Fruit fly (Drosophila melanogaster) whole organism, embryonic: ENCODE measurements around the gene CG42824.
A peak's percentile ranks its signal among the peaks of the same experiment; 100 is the strongest.

Experiments
- Atf-2 ChIP-seq: fragments of 200-800 bp; sonication (Bioruptor generic); optimal IDR thresholded peaks from 2 replicates; lab custom pipeline; 2016; ENCODE audit warnings: missing biosample characterization, missing genetic modification characterization
- CG14667 ChIP-seq: fragments of 200-800 bp; sonication (Bioruptor generic); IDR thresholded peaks from 2 replicates; pipeline ENCODE4 v1.3.6; 2022; ENCODE audit warnings: missing biosample characterization, missing genetic modification characterization
- CG14860 ChIP-seq: fragments of 200-800 bp; sonication (Bioruptor generic); IDR thresholded peaks from 3 replicates; pipeline ENCODE4 v1.3.6; 2022; ENCODE audit warnings: missing biosample characterization, missing genetic modification characterization; ENCODE audit not compliant: partially characterized antibody
- CG14965 ChIP-seq: fragments of 200-800 bp; sonication (Bioruptor generic); optimal IDR thresholded peaks from 2 replicates; lab custom pipeline; 2016; ENCODE audit warnings: missing biosample characterization, missing genetic modification characterization, borderline replicate concordance
- CG15269 ChIP-seq: fragments of 200-800 bp; sonication (Bioruptor generic); optimal IDR thresholded peaks from 2 replicates; lab custom pipeline; 2018; ENCODE audit warnings: missing biosample characterization, mild to moderate bottlenecking, missing genetic modification characterization, moderate library complexity
- CG1647 ChIP-seq: fragments of 200-800 bp; sonication (Bioruptor generic); optimal IDR thresholded peaks from 3 replicates; lab custom pipeline; 2016; ENCODE audit warnings: missing biosample characterization, missing genetic modification characterization
- CG17361 ChIP-seq: fragments of 200-800 bp; sonication (Bioruptor generic); IDR thresholded peaks from 3 replicates; pipeline ENCODE4 v1.3.6; 2022; ENCODE audit warnings: missing biosample characterization, missing genetic modification characterization
- CG17912 ChIP-seq: fragments of 200-800 bp; sonication (Bioruptor generic); optimal IDR thresholded peaks from 2 replicates; lab custom pipeline; 2018; ENCODE audit warnings: missing biosample characterization, mild to moderate bottlenecking, missing genetic modification characterization
- CG2199 ChIP-seq: fragments of 200-800 bp; sonication (Bioruptor generic); IDR thresholded peaks from 3 replicates; pipeline ENCODE4 v1.3.6; 2022; ENCODE audit warnings: missing biosample characterization, missing genetic modification characterization
- CG2678 ChIP-seq: fragments of 200-800 bp; sonication (Bioruptor generic); optimal IDR thresholded peaks from 3 replicates; lab custom pipeline; 2019; ENCODE audit warnings: missing biosample characterization, mild to moderate bottlenecking, missing genetic modification characterization, moderate library complexity
- CG2875 ChIP-seq: fragments of 200-800 bp; sonication (Bioruptor generic); optimal IDR thresholded peaks from 2 replicates; lab custom pipeline; 2017; ENCODE audit warnings: missing biosample characterization, mild to moderate bottlenecking, missing genetic modification characterization, missing genetic modification reagents
- CG32772 ChIP-seq: fragments of 200-800 bp; sonication (Bioruptor generic); IDR thresholded peaks from 2 replicates; pipeline ENCODE4 v1.3.6; 2022; ENCODE audit warnings: missing biosample characterization, missing genetic modification characterization
- CG3847 ChIP-seq: fragments of 200-800 bp; sonication (Bioruptor generic); IDR thresholded peaks from 2 replicates; pipeline ENCODE4 v1.3.6; 2022; ENCODE audit warnings: missing biosample characterization, missing genetic modification characterization
- CG43689 ChIP-seq: fragments of 200-800 bp; sonication (Bioruptor generic); IDR thresholded peaks from 2 replicates; pipeline ENCODE4 v1.3.6; 2022; ENCODE audit warnings: missing biosample characterization, missing genetic modification characterization
- CG4707 ChIP-seq: fragments of 200-800 bp; sonication (Bioruptor generic); optimal IDR thresholded peaks from 2 replicates; lab custom pipeline; 2018; ENCODE audit warnings: missing biosample characterization, mild to moderate bottlenecking, missing genetic modification characterization, moderate library complexity
- CG5953 ChIP-seq: fragments of 200-800 bp; sonication (Bioruptor generic); IDR thresholded peaks from 2 replicates; pipeline ENCODE4 v1.3.6; 2022; ENCODE audit warnings: missing biosample characterization, missing genetic modification characterization
- CG7372 ChIP-seq: fragments of 200-800 bp; sonication (Bioruptor generic); IDR thresholded peaks from 2 replicates; pipeline ENCODE4 v1.3.6; 2022; ENCODE audit warnings: missing biosample characterization, missing genetic modification characterization
- CG8290 ChIP-seq, 3 experiments: fragments of 200-800 bp; sonication (Bioruptor generic); optimal IDR thresholded peaks; 2 replicates each; lab custom pipeline; 2016 to 2019; ENCODE audit warnings: missing biosample characterization in 3 of 3, missing genetic modification characterization in 3 of 3, mild to moderate bottlenecking in 2 of 3, moderate library complexity in 1 of 3
- D ChIP-seq, 2 experiments: fragments of 200-800 bp in 1 of 2; fragments of >200 bp in 1 of 2; sonication (Bioruptor generic) in 1 of 2; optimal IDR thresholded peaks; 2 replicates in 1 of 2; 3 replicates in 1 of 2; lab custom pipeline; 2017; ENCODE audit warnings: mild to moderate bottlenecking in 1 of 2, missing biosample characterization in 1 of 2, missing genetic modification characterization in 1 of 2, missing genetic modification reagents in 1 of 2
- Dp ChIP-seq: fragments of 200-800 bp; sonication (Bioruptor generic); optimal IDR thresholded peaks from 2 replicates; lab custom pipeline; 2018; ENCODE audit warnings: missing biosample characterization, mild to moderate bottlenecking, missing genetic modification characterization, moderate library complexity
- Fer3 ChIP-seq: fragments of 200-800 bp; sonication (Bioruptor generic); optimal IDR thresholded peaks from 2 replicates; lab custom pipeline; 2018; ENCODE audit warnings: missing biosample characterization, mild to moderate bottlenecking, missing genetic modification characterization, moderate library complexity
- Gug ChIP-seq: fragments of 200-800 bp; sonication (Bioruptor generic); IDR thresholded peaks from 4 replicates; pipeline ENCODE4 v1.3.6; 2022; ENCODE audit warnings: missing biosample characterization, missing genetic modification characterization
- HmgD ChIP-seq: fragments of 200-800 bp; sonication (Bioruptor generic); optimal IDR thresholded peaks from 3 replicates; lab custom pipeline; 2016; ENCODE audit warnings: missing biosample characterization, missing genetic modification characterization
- Hmr ChIP-seq: fragments of 200-800 bp; sonication (Bioruptor generic); optimal IDR thresholded peaks from 3 replicates; lab custom pipeline; 2017; ENCODE audit warnings: mild to moderate bottlenecking, missing biosample characterization, missing genetic modification reagents, missing genetic modification characterization
- Max ChIP-seq: fragments of 200-800 bp; sonication (Bioruptor generic); optimal IDR thresholded peaks from 2 replicates; lab custom pipeline; 2016; ENCODE audit warnings: missing biosample characterization, mild to moderate bottlenecking, missing genetic modification characterization
- Meics ChIP-seq: fragments of 200-800 bp; sonication (Bioruptor generic); optimal IDR thresholded peaks from 2 replicates; lab custom pipeline; 2017; ENCODE audit warnings: missing biosample characterization, mild to moderate bottlenecking, missing genetic modification characterization
- Neu2 ChIP-seq: fragments of 200-800 bp; sonication (Bioruptor generic); optimal IDR thresholded peaks from 3 replicates; lab custom pipeline; 2016; ENCODE audit warnings: missing biosample characterization, missing genetic modification characterization, borderline replicate concordance
- Spps ChIP-seq: fragments of 200-800 bp; sonication (Bioruptor generic); optimal IDR thresholded peaks from 2 replicates; lab custom pipeline; 2018; ENCODE audit warnings: missing biosample characterization, mild to moderate bottlenecking, missing genetic modification characterization
- Sry-β ChIP-seq: fragments of 200-800 bp; sonication (Bioruptor generic); optimal IDR thresholded peaks from 2 replicates; lab custom pipeline; 2018; ENCODE audit warnings: missing biosample characterization, mild to moderate bottlenecking, missing genetic modification characterization, moderate library complexity
- TFAM ChIP-seq: fragments of 200-800 bp; sonication (Bioruptor generic); optimal IDR thresholded peaks from 2 replicates; lab custom pipeline; 2017; ENCODE audit warnings: missing biosample characterization, missing genetic modification characterization, inconsistent platforms
- Taf1 ChIP-seq: fragments of 200-800 bp; sonication (Bioruptor generic); IDR thresholded peaks from 2 replicates; pipeline ENCODE4 v1.3.6; 2022; ENCODE audit warnings: missing biosample characterization, missing genetic modification characterization
- Tbp ChIP-seq: fragments of >200 bp; optimal IDR thresholded peaks from 2 replicates; lab custom pipeline; 2018; ENCODE audit warnings: missing biosample characterization, missing genetic modification characterization
- abd-A ChIP-seq: fragments of 200-800 bp; sonication (Bioruptor generic); optimal IDR thresholded peaks from 3 replicates; lab custom pipeline; 2019; ENCODE audit warnings: missing biosample characterization, mild to moderate bottlenecking, missing genetic modification characterization, moderate library complexity
- bsh ChIP-seq, 2 experiments: fragments of 200-800 bp; sonication (Bioruptor generic); optimal IDR thresholded peaks; 2 replicates each; lab custom pipeline; 2017 to 2018; ENCODE audit warnings: mild to moderate bottlenecking in 2 of 2, missing biosample characterization in 2 of 2, missing genetic modification characterization in 2 of 2, moderate library complexity in 1 of 2
- crc ChIP-seq: fragments of 200-800 bp; sonication (Bioruptor generic); optimal IDR thresholded peaks from 2 replicates; lab custom pipeline; 2016; ENCODE audit warnings: missing biosample characterization, missing genetic modification characterization
- croc ChIP-seq: fragments of 200-800 bp; sonication (Bioruptor generic); conservative IDR thresholded peaks from 3 replicates; pipeline ENCODE4 v1.3.6; 2022; ENCODE audit warnings: missing biosample characterization, missing genetic modification characterization
- dmrt99B ChIP-seq: fragments of 200-800 bp; sonication (Bioruptor generic); optimal IDR thresholded peaks from 2 replicates; lab custom pipeline; 2018; ENCODE audit warnings: missing biosample characterization, mild to moderate bottlenecking, missing genetic modification characterization, moderate library complexity
- hth ChIP-seq: fragments of >200 bp; optimal IDR thresholded peaks from 2 replicates; lab custom pipeline; 2017; ENCODE audit warnings: inconsistent platforms
- mam ChIP-seq: fragments of 200-800 bp; sonication (Bioruptor generic); optimal IDR thresholded peaks from 3 replicates; lab custom pipeline; 2016; ENCODE audit warnings: missing biosample characterization, missing genetic modification characterization
- odd ChIP-seq: fragments of 200-800 bp; sonication (Bioruptor generic); optimal IDR thresholded peaks from 2 replicates; lab custom pipeline; 2017; ENCODE audit warnings: missing biosample characterization, mild to moderate bottlenecking, missing genetic modification characterization
- onecut ChIP-seq: fragments of 200-800 bp; sonication (Bioruptor generic); IDR thresholded peaks from 2 replicates; pipeline ENCODE4 v1.3.6; 2022; ENCODE audit warnings: missing biosample characterization, missing genetic modification characterization
- stwl ChIP-seq: fragments of 200-800 bp; sonication (Bioruptor generic); optimal IDR thresholded peaks from 3 replicates; lab custom pipeline; 2018; ENCODE audit warnings: missing biosample characterization, mild to moderate bottlenecking, missing genetic modification characterization, moderate library complexity
- tll ChIP-seq, 2 experiments: fragments of 200-800 bp in 1 of 2; fragments of >200 bp in 1 of 2; sonication (Bioruptor generic) in 1 of 2; optimal IDR thresholded peaks; 2 replicates each; lab custom pipeline; 2017 to 2019; ENCODE audit warnings: missing biosample characterization in 2 of 2, missing genetic modification characterization in 2 of 2, mild to moderate bottlenecking in 1 of 2, moderate library complexity in 1 of 2
- vfl ChIP-seq: fragments of 200-800 bp; sonication (Bioruptor generic); optimal IDR thresholded peaks from 2 replicates; lab custom pipeline; 2016; ENCODE audit warnings: missing biosample characterization, missing genetic modification characterization
- vvl ChIP-seq: fragments of 200-800 bp; sonication (Bioruptor generic); IDR thresholded peaks from 2 replicates; pipeline ENCODE4 v1.3.6; 2022; ENCODE audit warnings: missing biosample characterization, missing genetic modification characterization
- wdn ChIP-seq: fragments of 200-800 bp; sonication (Bioruptor generic); IDR thresholded peaks from 2 replicates; pipeline ENCODE4 v1.3.6; 2022; ENCODE audit warnings: missing biosample characterization, missing genetic modification characterization
- zen ChIP-seq: fragments of 200-800 bp; sonication (Bioruptor generic); optimal IDR thresholded peaks from 3 replicates; lab custom pipeline; 2018; ENCODE audit warnings: missing biosample characterization, mild to moderate bottlenecking, missing genetic modification characterization, moderate library complexity
- zen2 ChIP-seq: fragments of 200-800 bp; sonication (Bioruptor generic); IDR thresholded peaks from 3 replicates; pipeline ENCODE4 v1.3.6; 2022; ENCODE audit warnings: missing biosample characterization, missing genetic modification characterization; ENCODE audit not compliant: partially characterized antibody
- zfh2 ChIP-seq: fragments of 200-800 bp; sonication (Bioruptor generic); optimal IDR thresholded peaks from 2 replicates; lab custom pipeline; 2016; ENCODE audit warnings: missing biosample characterization, missing genetic modification characterization

Gene CG42824

DNA sequence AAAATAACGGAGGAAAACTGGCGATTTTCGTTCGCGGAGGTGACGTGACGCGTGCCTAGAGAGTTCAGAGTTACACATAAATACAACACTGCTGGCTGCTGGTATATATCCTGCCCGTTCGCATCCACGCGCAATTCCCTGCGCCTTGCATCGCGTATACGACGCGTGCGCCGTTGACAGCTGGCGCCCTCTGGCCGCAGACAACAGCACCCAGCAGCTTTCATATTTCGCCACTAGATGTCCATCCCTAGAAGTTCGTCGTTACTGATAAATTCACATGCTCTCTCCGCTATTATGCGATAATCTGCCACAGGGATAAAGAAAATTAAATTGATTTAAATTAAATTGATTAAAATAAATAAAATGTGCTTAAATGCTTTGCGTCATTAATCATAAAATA is 3.9 kb downstream of the CG42824 start, which contains the start of gene Sur-8 (continued):
- peak; percentile 65 for TF ChIP-seq Atf-2
- TF ChIP-seq Fer3 (tag; lab: Kevin White, UChicago): peak; percentile 49
- TF ChIP-seq zfh2 (GFP tag; lab: Kevin White, UChicago): peak; percentile 13
- TF ChIP-seq vfl (GFP tag; lab: Kevin White, UChicago): no peak
- peak in 1 of 2 experiments; percentile 45 for TF ChIP-seq bsh (GFP tag; optimal IDR thresholded peaks at IDR 0.05; lab: Kevin White, UChicago)
- peak; percentile 69 for TF ChIP-seq mam
- TF ChIP-seq CG14860 (GFP tag; lab: Robert Waterston, UW): no peak
- peak; percentile 46 for TF ChIP-seq HmgD (GFP tag; lab: Kevin White, UChicago)
- peak; percentile 29; the same call in 1 of the 2 replicates for TF ChIP-seq CG32772
- TF ChIP-seq CG1647: peak; percentile 55
- no peak for TF ChIP-seq hth (lab: Kevin White, UChicago)
- peak; percentile 26; the same call in 1 of the 3 replicates for TF ChIP-seq croc
- no peak for TF ChIP-seq Tbp (GFP tag; lab: Kevin White, UChicago)
- no peak for TF ChIP-seq CG4707
- TF ChIP-seq Neu2 (GFP tag; lab: Kevin White, UChicago): no peak
- TF ChIP-seq CG2875 (GFP tag; lab: Kevin White, UChicago): peak; percentile 53
- peak; percentile 49 for TF ChIP-seq stwl (tag; lab: Kevin White, UChicago)
- peak; percentile 76; the same call in 1 of the 2 replicates for TF ChIP-seq vvl (GFP tag; lab: Robert Waterston, UW)
- TF ChIP-seq Hmr (GFP tag; lab: Kevin White, UChicago): peak; percentile 76
- TF ChIP-seq onecut (GFP tag; lab: Robert Waterston, UW): peak; percentile 73
- no peak for TF ChIP-seq tll (GFP tag; optimal IDR thresholded peaks at IDR 0.05; lab: Kevin White, UChicago)
- TF ChIP-seq Meics (GFP tag; lab: Kevin White, UChicago): peak; percentile 74
- TF ChIP-seq CG43689 (GFP tag; lab: Robert Waterston, UW): peak; percentile 48
- TF ChIP-seq CG14667 (GFP tag; lab: Robert Waterston, UW): peak; percentile 41; the same call in 1 of the 2 replicates
- no peak for TF ChIP-seq Max
- TF ChIP-seq Dp (GFP tag; lab: Kevin White, UChicago): no peak
- peak; percentile 48 for TF ChIP-seq CG2678
- no peak for TF ChIP-seq Sry-β (GFP tag; lab: Kevin White, UChicago)
- TF ChIP-seq crc: peak; percentile 5
- TF ChIP-seq CG17912: peak; percentile 61
- TF ChIP-seq dmrt99B (tag; lab: Kevin White, UChicago): peak; percentile 55
- TF ChIP-seq TFAM: no peak
- TF ChIP-seq CG8290 (GFP tag; optimal IDR thresholded peaks at IDR 0.05; lab: Kevin White, UChicago): peak; percentile 30
- peak in 1 of 2 experiments; percentile 90 for TF ChIP-seq CG8290 (tag; optimal IDR thresholded peaks at IDR 0.05; lab: Kevin White, UChicago)
- TF ChIP-seq abd-A: no peak
- TF ChIP-seq Taf1: 0 out of 2 replicates have a peak, but pooled peaks have one; percentile 27
- peak; percentile 65; the same call in 2 of the 3 replicates for TF ChIP-seq CG17361 (GFP tag; lab: Robert Waterston, UW)
- TF ChIP-seq CG15269: peak; percentile 47
- TF ChIP-seq CG2199: no peak
- no peak for TF ChIP-seq CG14965 (GFP tag; lab: Kevin White, UChicago)
- peak; percentile 98 for TF ChIP-seq CG7372 (GFP tag; lab: Robert Waterston, UW)
- TF ChIP-seq CG3847 (GFP tag; lab: Robert Waterston, UW): peak; percentile 61
- TF ChIP-seq Gug (GFP tag; lab: Robert Waterston, UW): peak; percentile 62; the same call in 2 of the 4 replicates
- no peak for TF ChIP-seq D (optimal IDR thresholded peaks at IDR 0.05; lab: Kevin White, UChicago)
- peak; percentile 45 for TF ChIP-seq D (GFP tag; optimal IDR thresholded peaks at IDR 0.05; lab: Kevin White, UChicago)
- TF ChIP-seq Spps (tag; lab: Kevin White, UChicago): no peak
- TF ChIP-seq zen2: 0 out of 3 replicates have a peak, but pooled peaks have one; percentile 33
- TF ChIP-seq CG5953: peak; percentile 81
- TF ChIP-seq zen (tag; lab: Kevin White, UChicago): peak; percentile 53
- TF ChIP-seq wdn (GFP tag; lab: Robert Waterston, UW): no peak
- TF ChIP-seq odd (GFP tag; lab: Kevin White, UChicago): peak; percentile 12
